Fruit fly (Drosophila melanogaster) whole organism: ENCODE data around the gene mRpL17.

Source experiments
- psq ChIP-seq: fragments of >200 bp; optimal IDR thresholded peaks from 2 replicates; lab custom pipeline; 2017
- usp ChIP-seq: fragments of >200 bp; optimal IDR thresholded peaks from 2 replicates; lab custom pipeline; 2017; ENCODE audit warnings: missing biosample characterization, missing genetic modification characterization, mixed read lengths

DNA sequence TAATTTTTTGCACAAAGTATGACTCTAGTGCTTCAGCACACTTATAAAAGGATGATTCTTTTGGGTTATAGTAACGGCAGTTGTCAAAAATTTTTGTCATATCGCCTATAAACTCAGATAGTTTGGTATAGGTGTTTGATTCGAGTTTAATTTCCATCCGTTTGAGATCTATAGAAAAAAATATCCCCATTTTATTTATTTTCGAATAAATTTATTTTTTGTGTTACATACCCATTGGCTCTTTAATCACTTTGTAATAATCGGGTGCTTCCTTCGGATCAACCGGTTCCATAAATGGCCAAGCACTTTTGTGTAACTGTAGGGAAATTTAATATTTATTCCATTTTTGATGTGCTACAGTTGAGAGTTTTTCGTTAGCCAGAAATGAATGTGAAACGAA, 30.2 kb upstream of the mRpL17 start:
- TF ChIP-seq usp (GFP tag; lab: Kevin White, UChicago) (no peak), psq (lab: Kevin White, UChicago) (no peak)
